Worm (Caenorhabditis elegans) whole organism, late embryonic: ENCODE measurements around the gene Y47D3B.4.

Experiments
- F13H6.1 ChIP-seq: sonication (generic microtip); optimal IDR thresholded peaks from 2 replicates; lab custom pipeline; 2016; ENCODE audit warnings: missing genetic modification characterization, missing compliant biosample characterization
- K09A11.1 ChIP-seq: sonication (generic microtip); optimal IDR thresholded peaks from 2 replicates; lab custom pipeline; 2017; ENCODE audit warnings: antibody characterized with exemption, mild to moderate bottlenecking, missing genetic modification characterization, missing compliant biosample characterization; ENCODE audit not compliant: insufficient read depth
- T23F11.4 ChIP-seq: fragments of 200-800 bp; sonication (Bioruptor generic); optimal IDR thresholded peaks from 2 replicates; lab custom pipeline; 2018; ENCODE audit warnings: mild to moderate bottlenecking, missing genetic modification characterization, missing compliant biosample characterization
- ceh-14 ChIP-seq: sonication (generic microtip); optimal IDR thresholded peaks from 2 replicates; lab custom pipeline; 2016; ENCODE audit warnings: missing genotype, missing genetic modification characterization, missing compliant biosample characterization
- ceh-22 ChIP-seq: sonication (generic microtip); optimal IDR thresholded peaks from 2 replicates; lab custom pipeline; 2017; ENCODE audit warnings: missing biosample characterization, missing genetic modification characterization
- ceh-24 ChIP-seq: sonication (generic microtip); optimal IDR thresholded peaks from 2 replicates; lab custom pipeline; 2016; ENCODE audit warnings: mild to moderate bottlenecking, missing genetic modification characterization, missing compliant biosample characterization
- ceh-45 ChIP-seq: fragments of 200-800 bp; sonication (Bioruptor generic); IDR thresholded peaks from 2 replicates; pipeline ENCODE4 v1.3.6; 2022; ENCODE audit warnings: missing genetic modification reagents, missing genetic modification characterization, missing compliant biosample characterization
- ceh-48 ChIP-seq: sonication (generic microtip); optimal IDR thresholded peaks from 2 replicates; lab custom pipeline; 2016; ENCODE audit warnings: missing genetic modification characterization, inconsistent platforms, missing compliant biosample characterization
- ceh-6 ChIP-seq: fragments of 200-800 bp; sonication (Bioruptor generic); optimal IDR thresholded peaks from 2 replicates; lab custom pipeline; 2018; ENCODE audit warnings: mild to moderate bottlenecking, missing genetic modification characterization, missing compliant biosample characterization
- ceh-9 ChIP-seq: sonication (generic microtip); optimal IDR thresholded peaks from 2 replicates; lab custom pipeline; 2016; ENCODE audit warnings: mild to moderate bottlenecking, missing genetic modification characterization, inconsistent platforms, missing compliant biosample characterization
- che-1 ChIP-seq: sonication (generic microtip); optimal IDR thresholded peaks from 2 replicates; lab custom pipeline; 2016; ENCODE audit warnings: mild to moderate bottlenecking, missing genetic modification characterization, missing compliant biosample characterization
- dve-1 ChIP-seq: sonication (generic microtip); optimal IDR thresholded peaks from 2 replicates; lab custom pipeline; 2017; ENCODE audit warnings: antibody characterized with exemption, mild to moderate bottlenecking, missing genetic modification characterization, missing compliant biosample characterization
- ets-4 ChIP-seq: sonication (generic microtip); optimal IDR thresholded peaks from 2 replicates; lab custom pipeline; 2016; ENCODE audit warnings: missing genetic modification characterization, missing compliant biosample characterization
- fkh-6 ChIP-seq: sonication (generic microtip); optimal IDR thresholded peaks from 2 replicates; lab custom pipeline; 2016; ENCODE audit warnings: missing genetic modification characterization, missing compliant biosample characterization
- gmeb-2 ChIP-seq: sonication (generic microtip); optimal IDR thresholded peaks from 2 replicates; lab custom pipeline; 2016; ENCODE audit warnings: missing genetic modification characterization, inconsistent platforms, missing compliant biosample characterization
- hlh-8 ChIP-seq: sonication (generic microtip); optimal IDR thresholded peaks from 2 replicates; lab custom pipeline; 2016; ENCODE audit warnings: missing genotype, missing genetic modification characterization, missing compliant biosample characterization
- lin-11 ChIP-seq: fragments of 200-800 bp; sonication (Bioruptor generic); optimal IDR thresholded peaks from 2 replicates; lab custom pipeline; 2018; ENCODE audit warnings: mild to moderate bottlenecking, missing genetic modification characterization, missing compliant biosample characterization
- mec-3 ChIP-seq: sonication (generic microtip); optimal IDR thresholded peaks from 2 replicates; lab custom pipeline; 2016; ENCODE audit warnings: borderline replicate concordance, missing genetic modification characterization, missing compliant biosample characterization
- nfya-1 ChIP-seq: sonication (generic microtip); optimal IDR thresholded peaks from 2 replicates; lab custom pipeline; 2017; ENCODE audit warnings: missing genetic modification characterization, mild to moderate bottlenecking, missing compliant biosample characterization, antibody characterized with exemption, moderate library complexity
- nhr-11 ChIP-seq: fragments of 150-350 bp; optimal IDR thresholded peaks from 2 replicates; lab custom pipeline; 2014; ENCODE audit warnings: missing biosample characterization, missing genetic modification characterization
- pha-4 ChIP-seq: fragments of 150-350 bp; optimal IDR thresholded peaks from 2 replicates; lab custom pipeline; 2018; ENCODE audit warnings: missing biosample characterization, missing genetic modification reagents, missing genetic modification characterization
- pqm-1 ChIP-seq: sonication (generic microtip); optimal IDR thresholded peaks from 2 replicates; lab custom pipeline; 2016; ENCODE audit warnings: missing genetic modification characterization, missing compliant biosample characterization
- pros-1 ChIP-seq: fragments of 150-350 bp; optimal IDR thresholded peaks from 2 replicates; lab custom pipeline; 2014; ENCODE audit warnings: missing biosample characterization, missing genetic modification reagents, missing genetic modification characterization
- rnt-1 ChIP-seq: sonication (generic microtip); optimal IDR thresholded peaks from 2 replicates; lab custom pipeline; 2016; ENCODE audit warnings: missing genetic modification characterization, missing compliant biosample characterization
- sox-2 ChIP-seq: fragments of 200-800 bp; sonication (Bioruptor generic); IDR thresholded peaks from 2 replicates; pipeline ENCODE4 v1.3.6; 2022; ENCODE audit warnings: missing genetic modification reagents, missing genetic modification characterization, missing compliant biosample characterization
- sox-4 ChIP-seq: sonication (generic microtip); optimal IDR thresholded peaks from 2 replicates; lab custom pipeline; 2017; ENCODE audit warnings: mild to moderate bottlenecking, missing genetic modification characterization, inconsistent platforms, missing compliant biosample characterization
- tbx-2 ChIP-seq: sonication (generic microtip); optimal IDR thresholded peaks from 2 replicates; lab custom pipeline; 2016; ENCODE audit warnings: missing genetic modification characterization, missing compliant biosample characterization
- tbx-7 ChIP-seq: sonication (generic microtip); optimal IDR thresholded peaks from 2 replicates; lab custom pipeline; 2016; ENCODE audit warnings: missing genotype, missing genetic modification characterization, missing compliant biosample characterization
- unc-3 ChIP-seq, 2 experiments: fragments of 200-800 bp in 1 of 2; sonication (Bioruptor generic) in 1 of 2; sonication (generic microtip) in 1 of 2; conservative IDR thresholded peaks in 1 of 2; optimal IDR thresholded peaks in 1 of 2; 2 replicates each; pipeline versions ENCODE4 v1.3.6 to Lab custom; 2016 to 2022; ENCODE audit warnings: missing compliant biosample characterization in 2 of 2, missing genetic modification characterization in 2 of 2, missing genetic modification reagents in 1 of 2
- unc-42 ChIP-seq: sonication (generic microtip); optimal IDR thresholded peaks from 2 replicates; lab custom pipeline; 2016; ENCODE audit warnings: missing genotype, missing genetic modification characterization, missing compliant biosample characterization
- unc-55 ChIP-seq: sonication (generic microtip); optimal IDR thresholded peaks from 2 replicates; lab custom pipeline; 2017; ENCODE audit warnings: missing biosample characterization, missing genetic modification reagents, missing genetic modification characterization
- unc-86 ChIP-seq: sonication (generic microtip); optimal IDR thresholded peaks from 2 replicates; lab custom pipeline; 2016; ENCODE audit warnings: missing genetic modification characterization, missing compliant biosample characterization
- ztf-16 ChIP-seq: sonication (generic microtip); optimal IDR thresholded peaks from 2 replicates; lab custom pipeline; 2017; ENCODE audit warnings: missing genetic modification characterization, missing compliant biosample characterization

Gene Y47D3B.4

DNA sequence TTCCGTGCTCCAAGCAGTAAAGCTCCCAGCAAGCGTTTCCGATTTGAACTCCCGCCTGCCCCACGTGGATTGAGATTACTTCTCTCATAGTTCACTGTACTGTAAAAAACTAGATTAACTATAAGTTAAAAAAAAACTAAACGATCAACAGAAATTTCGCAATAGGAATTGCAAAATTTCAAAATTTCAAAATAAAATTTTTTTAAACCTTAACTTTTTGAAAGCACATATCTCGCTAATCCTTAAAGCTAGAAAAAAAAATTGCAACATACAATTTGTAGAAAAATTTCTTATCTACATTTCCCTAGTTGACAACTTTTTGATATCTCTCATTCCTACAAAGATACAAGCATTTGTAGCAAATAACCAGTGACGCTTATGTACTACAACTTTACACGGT lies 33.5 kb upstream of the Y47D3B.4 start, which contains the start of gene tba-7:
Gene tba-7 (minus strand): TSS at position 101 of the 400 bp plus-strand sequence.
- no peak for TF ChIP-seq ceh-6 (GFP tag; lab: Kevin White, UChicago)
- TF ChIP-seq tbx-2 (tag; lab: Kevin White, UChicago) = no peak
- no peak for TF ChIP-seq ets-4 (tag; lab: Kevin White, UChicago)
- no peak for TF ChIP-seq unc-3 (GFP tag; conservative IDR thresholded peaks at IDR 0.05; lab: Robert Waterston, UW)
- no peak for TF ChIP-seq unc-3 (tag; optimal IDR thresholded peaks at IDR 0.05; lab: Kevin White, UChicago)
- TF ChIP-seq unc-55 = no peak
- TF ChIP-seq gmeb-2 (tag; lab: Kevin White, UChicago) = no peak
- no peak for TF ChIP-seq T23F11.4 (GFP tag; lab: Kevin White, UChicago)
- TF ChIP-seq ceh-24 (tag; lab: Kevin White, UChicago) = no peak
- no peak for TF ChIP-seq pha-4
- TF ChIP-seq unc-86 (tag; lab: Kevin White, UChicago) = no peak
- no peak for TF ChIP-seq sox-4 (tag; lab: Kevin White, UChicago)
- TF ChIP-seq ztf-16 (tag; lab: Kevin White, UChicago) = no peak
- no peak for TF ChIP-seq dve-1 (tag; lab: Kevin White, UChicago)

DNA sequence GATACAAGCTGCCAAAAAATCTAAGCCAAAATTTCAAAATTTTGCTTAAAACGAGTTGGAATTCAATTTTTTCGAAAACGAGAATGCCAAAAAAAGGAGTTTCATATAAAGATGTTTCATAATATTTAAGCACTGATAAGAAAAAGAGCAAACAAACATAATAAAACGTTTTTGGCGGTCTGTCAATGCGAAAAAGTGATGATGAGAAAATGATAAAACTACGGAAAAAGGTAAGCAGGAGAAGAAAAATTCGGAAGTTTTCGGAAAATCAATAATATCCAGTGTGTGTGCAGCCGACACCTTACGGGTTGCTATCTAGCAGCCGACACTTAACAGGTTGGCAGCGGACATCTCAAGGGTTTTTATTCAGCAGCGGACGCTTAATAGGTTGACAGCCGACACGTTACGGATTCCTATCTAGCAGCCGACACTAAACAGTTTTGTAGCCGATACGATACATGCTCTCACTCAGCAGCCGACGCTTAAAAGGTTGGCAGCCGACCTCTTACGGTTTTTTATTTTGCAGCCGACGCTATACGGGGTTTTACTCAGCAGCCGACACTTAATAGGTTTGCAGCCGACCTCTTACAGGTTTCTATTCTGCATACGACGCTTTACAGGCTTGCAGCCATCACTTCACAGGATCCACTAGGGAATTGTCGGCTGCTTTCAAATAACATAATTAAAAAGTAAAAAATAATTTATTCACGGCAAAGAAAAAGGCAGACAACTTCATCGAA lies 32.8 kb upstream of the Y47D3B.4 start:
- TF ChIP-seq unc-86 (tag; lab: Kevin White, UChicago) (no peak), unc-3 (GFP tag; conservative IDR thresholded peaks at IDR 0.05; lab: Robert Waterston, UW) (no peak), unc-3 (tag; optimal IDR thresholded peaks at IDR 0.05; lab: Kevin White, UChicago) (no peak), F13H6.1 (tag; lab: Kevin White, UChicago) (no peak), ceh-9 (tag; lab: Kevin White, UChicago) (no peak)

DNA sequence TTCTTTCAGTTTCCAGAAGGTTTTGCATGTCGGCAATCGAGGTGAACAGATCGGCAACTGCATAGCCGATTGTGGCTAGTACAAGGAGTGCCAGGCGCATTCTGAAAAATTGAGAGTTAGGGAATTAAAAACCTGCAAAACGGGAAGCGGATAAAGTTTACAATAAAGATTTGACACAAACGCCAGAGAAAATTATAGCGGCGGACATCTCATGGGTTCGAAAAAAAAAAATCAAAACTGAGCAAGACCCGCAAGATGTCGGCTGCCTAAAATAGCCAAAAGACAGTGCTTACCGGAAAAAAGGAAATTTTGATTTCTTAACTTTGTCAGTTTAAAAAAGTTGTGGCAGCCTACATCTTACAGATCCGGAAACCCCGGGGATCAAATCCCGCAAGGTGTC lies 27.3 kb upstream of the Y47D3B.4 start, which contains the start of gene dpy-18:
Gene dpy-18 (minus strand): TSS at position 101 of the 400 bp plus-strand sequence.
- TF ChIP-seq tbx-7 (tag; lab: Kevin White, UChicago) (no peak), ceh-45 (GFP tag; lab: Robert Waterston, UW) (no peak)

DNA sequence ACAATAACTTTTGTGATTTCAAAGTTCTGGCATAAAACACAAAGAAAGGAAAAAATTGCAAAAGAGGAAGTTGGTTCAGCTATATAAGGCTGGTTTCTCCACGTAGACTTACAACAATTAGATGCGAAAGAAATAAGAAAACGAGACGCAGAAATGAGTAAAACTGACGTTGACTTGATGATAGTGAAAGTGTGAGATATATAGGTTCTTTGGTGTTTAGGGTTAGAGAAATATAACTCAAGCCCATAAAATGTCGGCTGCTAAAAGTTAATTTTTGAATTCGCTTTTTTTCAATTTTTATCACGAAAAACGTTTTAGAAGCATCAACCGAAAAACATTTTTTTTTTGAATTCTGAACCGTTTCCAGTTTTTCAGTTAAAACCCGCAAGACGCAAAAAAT lies 26.7 kb upstream of the Y47D3B.4 start:
- TF ChIP-seq pqm-1 (tag; lab: Kevin White, UChicago) = no peak
- no peak for TF ChIP-seq ceh-45 (GFP tag; lab: Robert Waterston, UW)
- no peak for TF ChIP-seq nfya-1 (tag; lab: Kevin White, UChicago)
- TF ChIP-seq hlh-8 (tag; lab: Kevin White, UChicago) = no peak
- no peak for TF ChIP-seq unc-55
- no peak for TF ChIP-seq ceh-22 (tag; lab: Kevin White, UChicago)
- TF ChIP-seq mec-3 (tag; lab: Kevin White, UChicago) = no peak
- no peak for TF ChIP-seq gmeb-2 (tag; lab: Kevin White, UChicago)
- TF ChIP-seq sox-2 (GFP tag; lab: Robert Waterston, UW) = no peak
- no peak for TF ChIP-seq K09A11.1 (tag; lab: Kevin White, UChicago)
- TF ChIP-seq dve-1 (tag; lab: Kevin White, UChicago) = no peak
- TF ChIP-seq ceh-14 = no peak
- no peak for TF ChIP-seq lin-11
- TF ChIP-seq ceh-6 (GFP tag; lab: Kevin White, UChicago) = no peak

DNA sequence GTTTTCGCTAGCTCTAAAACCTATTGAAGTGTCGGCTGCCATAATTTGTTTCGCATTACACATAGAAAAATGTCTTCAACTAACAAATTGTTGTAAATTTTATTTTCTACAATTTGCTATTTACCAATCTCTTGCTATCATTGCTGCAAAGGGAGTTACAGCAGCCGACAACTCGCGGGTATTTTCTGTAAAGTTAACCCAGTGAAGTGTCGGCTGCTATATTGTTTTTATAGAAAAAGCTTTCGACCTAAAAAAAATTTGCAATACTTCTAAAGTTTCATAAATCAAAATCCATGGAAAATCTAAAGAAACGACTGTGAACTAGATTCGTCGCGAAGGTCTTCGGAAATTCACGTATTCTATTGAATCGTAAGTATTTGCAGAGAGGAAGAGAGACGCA lies 26.2 kb upstream of the Y47D3B.4 start:
- TF ChIP-seq T23F11.4 (GFP tag; lab: Kevin White, UChicago) (no peak), ceh-48 (no peak), nhr-11 (tag; lab: Kevin White, UChicago) (no peak), sox-2 (GFP tag; lab: Robert Waterston, UW) (no peak), fkh-6 (tag; lab: Kevin White, UChicago) (no peak), ceh-45 (GFP tag; lab: Robert Waterston, UW) (no peak), pros-1 (tag; lab: Kevin White, UChicago) (no peak), rnt-1 (no peak), che-1 (tag; lab: Kevin White, UChicago) (no peak), ceh-24 (tag; lab: Kevin White, UChicago) (no peak), unc-42 (tag; lab: Kevin White, UChicago) (no peak), ets-4 (tag; lab: Kevin White, UChicago) (no peak)
